Worm (Caenorhabditis elegans) whole organism, L1 larva: ENCODE measurements around the gene lmtr-3.
"Not testable (repeated sequence)": the region's sequence is repeated elsewhere in the genome, so short reads cannot be mapped to it uniquely, and the experiment has no call there.

Source experiments
- C34B4.2 ChIP-seq: sonication (generic microtip); optimal IDR thresholded peaks from 2 replicates; lab custom pipeline; 2017; ENCODE audit warnings: mild to moderate bottlenecking, missing genetic modification characterization, missing compliant biosample characterization
- aha-1 ChIP-seq: fragments of 150-350 bp; optimal IDR thresholded peaks from 2 replicates; lab custom pipeline; 2014; ENCODE audit warnings: missing biosample characterization, missing genetic modification characterization
- ama-1 ChIP-seq: fragments of 150-350 bp; optimal IDR thresholded peaks from 2 replicates; lab custom pipeline; 2014
- blmp-1 ChIP-seq: fragments of 150-350 bp; optimal IDR thresholded peaks from 2 replicates; lab custom pipeline; 2014; ENCODE audit warnings: missing biosample characterization, missing genetic modification characterization
- ceh-8 ChIP-seq: fragments of 200-800 bp; sonication (Bioruptor generic); optimal IDR thresholded peaks from 2 replicates; lab custom pipeline; 2018; ENCODE audit warnings: mild to moderate bottlenecking, missing genetic modification characterization, moderate library complexity, missing compliant biosample characterization
- ceh-82 ChIP-seq, 3 experiments: fragments of 150-350 bp in 1 of 3; sonication (generic microtip) in 2 of 3; optimal IDR thresholded peaks; 2 replicates each; lab custom pipeline; 2014 to 2017; ENCODE audit warnings: missing biosample characterization in 3 of 3, missing genetic modification characterization in 3 of 3
- ceh-88 ChIP-seq: fragments of 200-800 bp; sonication (Bioruptor generic); IDR thresholded peaks from 2 replicates; pipeline ENCODE4 v1.3.6; 2022; ENCODE audit warnings: missing genetic modification characterization, missing compliant biosample characterization
- dpl-1 ChIP-seq, 3 experiments: fragments of 150-350 bp in 2 of 3; sonication (generic microtip) in 1 of 3; optimal IDR thresholded peaks; 2 replicates each; lab custom pipeline; 2014 to 2017; ENCODE audit warnings: missing biosample characterization in 3 of 3, missing genetic modification characterization in 3 of 3, missing genetic modification reagents in 3 of 3
- dsc-1 ChIP-seq: sonication (generic microtip); optimal IDR thresholded peaks from 2 replicates; lab custom pipeline; 2016; ENCODE audit warnings: mild to moderate bottlenecking, missing genetic modification characterization, missing compliant biosample characterization
- efl-3 ChIP-seq: fragments of 200-800 bp; sonication (Bioruptor generic); optimal IDR thresholded peaks from 2 replicates; lab custom pipeline; 2018; ENCODE audit warnings: mild to moderate bottlenecking, missing genetic modification characterization, missing compliant biosample characterization
- egl-13 ChIP-seq: sonication (generic microtip); optimal IDR thresholded peaks from 2 replicates; lab custom pipeline; 2016; ENCODE audit warnings: missing genotype, missing genetic modification reagents, missing genetic modification characterization, missing compliant biosample characterization
- egl-27 ChIP-seq, 2 experiments: fragments of 150-350 bp in 1 of 2; sonication (generic microtip); optimal IDR thresholded peaks; 3 replicates each; lab custom pipeline; 2017 to 2018; ENCODE audit warnings: missing biosample characterization in 2 of 2, missing genetic modification characterization in 2 of 2, missing genetic modification reagents in 2 of 2
- elt-3 ChIP-seq, 6 experiments: fragments of 150-350 bp in 1 of 6; sonication (generic microtip); optimal IDR thresholded peaks; 2 replicates each; lab custom pipeline; 2017 to 2018; ENCODE audit warnings: missing biosample characterization in 6 of 6, missing genetic modification characterization in 6 of 6, inconsistent platforms in 1 of 6
- hpl-2 ChIP-seq: fragments of 150-350 bp; optimal IDR thresholded peaks from 2 replicates; lab custom pipeline; 2014; ENCODE audit warnings: missing biosample characterization, missing genetic modification reagents, missing genetic modification characterization
- irx-1 ChIP-seq: sonication (generic microtip); optimal IDR thresholded peaks from 2 replicates; lab custom pipeline; 2016; ENCODE audit warnings: missing genetic modification characterization, missing compliant biosample characterization
- isw-1 ChIP-seq: fragments of 200-800 bp; sonication (Bioruptor generic); IDR thresholded peaks from 2 replicates; pipeline ENCODE4 v1.3.6; 2022; ENCODE audit warnings: missing genetic modification characterization, missing compliant biosample characterization
- lin-35 ChIP-seq, 2 experiments: fragments of 150-350 bp; optimal IDR thresholded peaks; 2 replicates each; lab custom pipeline; 2014; ENCODE audit warnings: missing biosample characterization in 2 of 2, missing genetic modification characterization in 2 of 2, missing genetic modification reagents in 2 of 2
- lin-39 ChIP-seq: fragments of 150-350 bp; optimal IDR thresholded peaks from 2 replicates; lab custom pipeline; 2014; ENCODE audit warnings: missing biosample characterization, missing genetic modification reagents, missing genetic modification characterization
- mdl-1 ChIP-seq, 2 experiments: fragments of 150-350 bp; optimal IDR thresholded peaks; 2 replicates each; lab custom pipeline; 2014 to 2017; ENCODE audit warnings: missing biosample characterization in 2 of 2, missing genetic modification characterization in 2 of 2, inconsistent platforms in 1 of 2
- mep-1 ChIP-seq: fragments of 150-350 bp; optimal IDR thresholded peaks from 2 replicates; lab custom pipeline; 2014; ENCODE audit warnings: missing biosample characterization, missing genetic modification characterization
- nhr-11 ChIP-seq: fragments of 150-350 bp; optimal IDR thresholded peaks from 2 replicates; lab custom pipeline; 2014; ENCODE audit warnings: missing biosample characterization, missing genetic modification characterization
- nhr-12 ChIP-seq: sonication (generic microtip); optimal IDR thresholded peaks from 2 replicates; lab custom pipeline; 2017; ENCODE audit warnings: missing biosample characterization, missing genetic modification characterization
- nhr-237 ChIP-seq: fragments of 150-350 bp; optimal IDR thresholded peaks from 2 replicates; lab custom pipeline; 2014; ENCODE audit warnings: missing biosample characterization, missing genetic modification characterization
- nhr-28 ChIP-seq: fragments of 150-350 bp; optimal IDR thresholded peaks from 2 replicates; lab custom pipeline; 2014; ENCODE audit warnings: missing biosample characterization, missing genetic modification characterization
- nhr-47 ChIP-seq: sonication (generic microtip); optimal IDR thresholded peaks from 2 replicates; lab custom pipeline; 2016; ENCODE audit warnings: mild to moderate bottlenecking, missing genetic modification characterization, moderate library complexity, missing compliant biosample characterization
- nhr-71 ChIP-seq: sonication (generic microtip); optimal IDR thresholded peaks from 2 replicates; lab custom pipeline; 2016; ENCODE audit warnings: mild to moderate bottlenecking, missing genetic modification characterization, moderate library complexity, missing compliant biosample characterization
- nhr-77 ChIP-seq: fragments of 150-350 bp; optimal IDR thresholded peaks from 2 replicates; lab custom pipeline; 2014; ENCODE audit warnings: missing biosample characterization, missing genetic modification characterization
- nhr-84 ChIP-seq: sonication (generic microtip); optimal IDR thresholded peaks from 2 replicates; lab custom pipeline; 2017; ENCODE audit warnings: missing biosample characterization, missing genetic modification characterization
- pag-3 ChIP-seq: sonication (generic microtip); optimal IDR thresholded peaks from 2 replicates; lab custom pipeline; 2017; ENCODE audit warnings: missing genetic modification characterization, mild to moderate bottlenecking, missing compliant biosample characterization, antibody characterized with exemption, borderline replicate concordance; ENCODE audit not compliant: insufficient read depth
- pqm-1 ChIP-seq: sonication (generic microtip); optimal IDR thresholded peaks from 3 replicates; lab custom pipeline; 2017; ENCODE audit warnings: missing biosample characterization, missing genetic modification characterization
- rnt-1 ChIP-seq: sonication (generic microtip); optimal IDR thresholded peaks from 2 replicates; lab custom pipeline; 2016; ENCODE audit warnings: mild to moderate bottlenecking, missing genetic modification characterization, moderate library complexity, missing compliant biosample characterization
- snpc-4 ChIP-seq: fragments of 150-350 bp; optimal IDR thresholded peaks from 2 replicates; lab custom pipeline; 2014; ENCODE audit warnings: missing biosample characterization, missing genetic modification characterization
- sox-4 ChIP-seq: sonication (generic microtip); optimal IDR thresholded peaks from 2 replicates; lab custom pipeline; 2016; ENCODE audit warnings: missing genetic modification characterization, missing compliant biosample characterization
- sptf-1 ChIP-seq: fragments of 150-350 bp; optimal IDR thresholded peaks from 2 replicates; lab custom pipeline; 2014; ENCODE audit warnings: missing biosample characterization, missing genetic modification characterization
- tlp-1 ChIP-seq: fragments of 150-350 bp; optimal IDR thresholded peaks from 2 replicates; lab custom pipeline; 2014; ENCODE audit warnings: missing biosample characterization, missing genetic modification characterization
- unc-30 ChIP-seq: sonication (generic microtip); optimal IDR thresholded peaks from 2 replicates; lab custom pipeline; 2017; ENCODE audit warnings: missing biosample characterization, missing genetic modification characterization
- unc-62 ChIP-seq: fragments of 150-350 bp; optimal IDR thresholded peaks from 2 replicates; lab custom pipeline; 2014; ENCODE audit warnings: missing biosample characterization, missing genetic modification reagents, missing genetic modification characterization
- unc-86 ChIP-seq: sonication (generic microtip); optimal IDR thresholded peaks from 2 replicates; lab custom pipeline; 2016; ENCODE audit warnings: missing genetic modification characterization, missing compliant biosample characterization
- unc-98 ChIP-seq: fragments of 200-800 bp; sonication (Bioruptor generic); IDR thresholded peaks from 2 replicates; pipeline ENCODE4 v1.3.6; 2022; ENCODE audit warnings: missing genetic modification characterization, missing compliant biosample characterization
- vab-15 ChIP-seq: sonication (generic microtip); optimal IDR thresholded peaks from 2 replicates; lab custom pipeline; 2017; ENCODE audit warnings: missing genotype, mild to moderate bottlenecking, missing genetic modification characterization, missing compliant biosample characterization
- xbp-1 ChIP-seq: sonication (generic microtip); optimal IDR thresholded peaks from 2 replicates; lab custom pipeline; 2016; ENCODE audit warnings: missing genetic modification characterization, missing compliant biosample characterization
- ztf-11 ChIP-seq, 2 experiments: sonication (generic microtip); optimal IDR thresholded peaks; 2 replicates each; lab custom pipeline; 2016 to 2017; ENCODE audit warnings: missing genetic modification characterization in 2 of 2, missing biosample characterization in 1 of 2, missing compliant biosample characterization in 1 of 2
- ztf-4 ChIP-seq: fragments of 150-350 bp; optimal IDR thresholded peaks from 2 replicates; lab custom pipeline; 2014; ENCODE audit warnings: missing biosample characterization, missing genetic modification characterization

Gene lmtr-3

ce11 chrV:11094698-11095097, 29.3 kb upstream of the lmtr-3 start (continued):
- TF ChIP-seq nhr-71 (tag; lab: Kevin White, UChicago), result peak; percentile 3
- TF ChIP-seq unc-86 (tag; lab: Kevin White, UChicago), result no peak
- TF ChIP-seq pag-3, result no peak
- TF ChIP-seq elt-3 (tag; optimal IDR thresholded peaks at IDR 0.05; lab: Kevin White, UChicago), result peak in 1 of 6 experiments; percentile 28
- TF ChIP-seq ama-1 (lab: Kevin White, UChicago), result no peak
- no peak for TF ChIP-seq lin-39
- no peak for TF ChIP-seq tlp-1
- TF ChIP-seq vab-15 (tag; lab: Kevin White, UChicago), result no peak
- no peak for TF ChIP-seq xbp-1 (tag; lab: Kevin White, UChicago)
- no peak for TF ChIP-seq unc-62
- no peak for TF ChIP-seq unc-98 (GFP tag; lab: Robert Waterston, UW)
- TF ChIP-seq, all 84 proteins: peak for 10

DNA sequence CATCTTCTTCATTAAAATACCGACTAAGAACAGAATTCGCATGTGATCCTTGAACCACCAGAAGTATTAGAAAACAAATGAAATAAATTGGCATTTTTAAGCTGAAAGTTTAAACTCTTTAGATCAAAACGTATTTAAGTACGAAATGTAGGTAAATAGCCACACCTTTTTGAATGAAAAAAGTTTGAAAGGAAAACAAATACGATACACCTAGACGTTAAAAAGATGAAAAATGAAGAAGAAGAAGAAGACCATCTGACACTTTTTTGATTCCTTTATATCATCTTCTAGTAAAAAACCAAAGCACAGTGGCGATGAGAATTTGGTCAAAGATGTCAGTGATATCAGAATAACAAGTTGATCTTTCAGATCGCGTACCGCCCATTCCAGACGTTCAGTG, 28.1 kb upstream of the lmtr-3 start, which contains the start of gene Y42A5A.3:
TSS of gene Y42A5A.3 (minus strand) at position 101 of the 400 bp plus-strand sequence.
- TF ChIP-seq pqm-1 (no peak), nhr-84 (tag; lab: Kevin White, UChicago) (no peak), blmp-1 (peak; percentile 5), nhr-47 (tag; lab: Kevin White, UChicago) (no peak), sptf-1 (no peak), elt-3 (tag; optimal IDR thresholded peaks at IDR 0.05; lab: Kevin White, UChicago) (peak in 1 of 6 experiments; percentile 21)

ce11 chrV:11098599-11098998, 25.4 kb upstream of the lmtr-3 start, which contains the start of gene cdkl-1:
Gene cdkl-1 (plus strand): TSS chrV:11098899.
- TF ChIP-seq nhr-77 (no peak), aha-1 (tag; lab: Kevin White, UChicago) (no peak), ztf-4 (tag; lab: Kevin White, UChicago) (no peak)

- TF ChIP-seq dsc-1 (tag; lab: Kevin White, UChicago) (no peak), egl-27 (tag; optimal IDR thresholded peaks at IDR 0.05; lab: Kevin White, UChicago) (no peak), nhr-84 (tag; lab: Kevin White, UChicago) (no peak), sox-4 (tag; lab: Kevin White, UChicago) (no peak), isw-1 (GFP tag; lab: Robert Waterston, UW) (no peak), nhr-77 (no peak), nhr-11 (tag; lab: Kevin White, UChicago) (no peak), mep-1 (no peak), mdl-1 (tag; optimal IDR thresholded peaks at IDR 0.05; lab: Kevin White, UChicago) (no peak), unc-30 (tag; lab: Kevin White, UChicago) (no peak), dpl-1 (GFP tag; optimal IDR thresholded peaks at IDR 0.05; lab: Kevin White, UChicago) (no peak), sptf-1 (no peak), efl-3 (GFP tag; lab: Kevin White, UChicago) (no peak), ceh-8 (GFP tag; lab: Kevin White, UChicago) (no peak), nhr-28 (tag; lab: Kevin White, UChicago) (no peak)
Observed at ce11 chrV:11104408-11104807, 19.6 kb upstream of the lmtr-3 start.

- TF ChIP-seq isw-1 (GFP tag; lab: Robert Waterston, UW); C34B4.2; irx-1 (tag; lab: Kevin White, UChicago): not testable (repeated sequence)
Observed at ce11 chrV:11109647-11110046, 14.3 kb upstream of the lmtr-3 start, which contains the start of gene Y42A5A.5. Gene Y42A5A.5 (minus strand): TSS chrV:11109747.

DNA sequence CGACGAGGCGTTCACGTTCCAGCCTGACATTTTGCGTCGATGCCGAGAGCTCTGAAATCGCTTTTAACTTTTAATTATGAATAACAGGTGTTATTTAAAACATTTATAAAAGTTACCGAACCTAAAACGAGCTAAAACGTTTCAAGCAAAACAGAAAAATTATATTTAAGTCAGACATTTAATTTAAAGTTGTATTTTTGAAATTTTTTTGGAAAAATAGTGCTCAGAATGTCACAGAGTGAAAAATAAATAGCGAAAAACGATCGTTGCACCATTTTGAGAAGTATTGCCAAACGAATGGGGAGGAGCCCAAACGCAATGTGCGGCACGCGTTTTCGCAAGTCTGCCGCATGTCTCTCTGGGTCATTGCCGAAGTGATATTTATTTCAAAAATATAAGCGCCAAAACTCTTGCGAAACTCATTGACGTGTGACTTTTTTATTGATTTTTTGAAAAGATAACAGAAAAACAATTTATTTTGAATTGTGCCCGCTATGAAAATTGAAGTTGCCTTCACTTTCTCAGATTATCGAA, 10.9 kb upstream of the lmtr-3 start, which contains the start of gene erfa-3:
TSS of gene erfa-3 (minus strand) at position 51 of the 534 bp plus-strand sequence.
- TF ChIP-seq hpl-2 (GFP tag; lab: Kevin White, UChicago) (peak; percentile 25), pqm-1 (no peak), ceh-82 (tag; optimal IDR thresholded peaks at IDR 0.05; lab: Kevin White, UChicago) (peak; percentile 64 to 73 (median 70)), ceh-8 (GFP tag; lab: Kevin White, UChicago) (peak; percentile 28), egl-27 (tag; optimal IDR thresholded peaks at IDR 0.05; lab: Kevin White, UChicago) (no peak), isw-1 (GFP tag; lab: Robert Waterston, UW) (peak; percentile 40), ztf-11 (tag; optimal IDR thresholded peaks at IDR 0.05; lab: Kevin White, UChicago) (peak in 1 of 2 experiments; percentile 48), ceh-88 (GFP tag; lab: Robert Waterston, UW) (no peak), nhr-11 (tag; lab: Kevin White, UChicago) (no peak), egl-13 (peak; percentile 53), snpc-4 (tag; lab: Kevin White, UChicago) (peak; percentile 50), nhr-12 (tag; lab: Kevin White, UChicago) (no peak), nhr-237 (no peak), pag-3 (no peak), aha-1 (tag; lab: Kevin White, UChicago) (no peak), rnt-1 (tag; lab: Kevin White, UChicago) (peak; percentile 85), unc-30 (tag; lab: Kevin White, UChicago) (no peak), lin-35 (GFP tag; optimal IDR thresholded peaks at IDR 0.05; lab: Kevin White, UChicago) (peak; percentile 40 to 72)
